Fruit fly (Drosophila melanogaster): ENCODE data around the gene Ddrgk1.
A peak's percentile ranks its signal among the peaks of the same experiment; 100 is the strongest.

Gene Ddrgk1

dm6 chr3R:21187394-21188392 is 27.2 kb upstream of the Ddrgk1 start (continued):
- peak; percentile 58 for TF ChIP-seq CG11504 (tag; optimal IDR thresholded peaks at IDR 0.05)
- TF ChIP-seq ATbp (GFP tag; optimal IDR thresholded peaks at IDR 0.05): peak; percentile 24
- TF ChIP-seq lmd (GFP tag; IDR thresholded peaks at IDR 0.05): peak; percentile 74
- TF ChIP-seq CG3995 (GFP tag; optimal IDR thresholded peaks at IDR 0.05): no peak
- TF ChIP-seq CG4820 (GFP tag; optimal IDR thresholded peaks at IDR 0.05): peak; percentile 13
- no peak for TF ChIP-seq knrl (GFP tag; IDR thresholded peaks at IDR 0.05; ENCODE audit: partially characterized antibody)
- TF ChIP-seq sqz (GFP tag; optimal IDR thresholded peaks at IDR 0.05): peak; percentile 91
- peak; percentile 15; the same call in 1 of the 2 replicates for TF ChIP-seq esg (GFP tag; conservative IDR thresholded peaks at IDR 0.05)
- peak; percentile 45 for TF ChIP-seq sisA (GFP tag; IDR thresholded peaks at IDR 0.05)
- TF ChIP-seq tio (GFP tag; optimal IDR thresholded peaks at IDR 0.05): peak; percentile 61
- TF ChIP-seq NC2α (GFP tag; optimal IDR thresholded peaks at IDR 0.05): no peak
- peak; percentile 47 for TF ChIP-seq maf-S (GFP tag; optimal IDR thresholded peaks at IDR 0.05)
- peak; percentile 12 for TF ChIP-seq sug (tag; optimal IDR thresholded peaks at IDR 0.05)
- peak; percentile 24; the same call in 1 of the 3 replicates for TF ChIP-seq croc (GFP tag; conservative IDR thresholded peaks at IDR 0.05)
- peak; percentile 69; the same call in 1 of the 3 replicates for TF ChIP-seq CG11456 (GFP tag; IDR thresholded peaks at IDR 0.05)
- TF ChIP-seq ase (GFP tag; IDR thresholded peaks at IDR 0.05): 0 out of 3 replicates have a peak, but pooled peaks have one; percentile 14
- TF ChIP-seq YL-1 (GFP tag; optimal IDR thresholded peaks at IDR 0.05): no peak
- TF ChIP-seq CG17361 (GFP tag; IDR thresholded peaks at IDR 0.05): peak; percentile 80

DNA sequence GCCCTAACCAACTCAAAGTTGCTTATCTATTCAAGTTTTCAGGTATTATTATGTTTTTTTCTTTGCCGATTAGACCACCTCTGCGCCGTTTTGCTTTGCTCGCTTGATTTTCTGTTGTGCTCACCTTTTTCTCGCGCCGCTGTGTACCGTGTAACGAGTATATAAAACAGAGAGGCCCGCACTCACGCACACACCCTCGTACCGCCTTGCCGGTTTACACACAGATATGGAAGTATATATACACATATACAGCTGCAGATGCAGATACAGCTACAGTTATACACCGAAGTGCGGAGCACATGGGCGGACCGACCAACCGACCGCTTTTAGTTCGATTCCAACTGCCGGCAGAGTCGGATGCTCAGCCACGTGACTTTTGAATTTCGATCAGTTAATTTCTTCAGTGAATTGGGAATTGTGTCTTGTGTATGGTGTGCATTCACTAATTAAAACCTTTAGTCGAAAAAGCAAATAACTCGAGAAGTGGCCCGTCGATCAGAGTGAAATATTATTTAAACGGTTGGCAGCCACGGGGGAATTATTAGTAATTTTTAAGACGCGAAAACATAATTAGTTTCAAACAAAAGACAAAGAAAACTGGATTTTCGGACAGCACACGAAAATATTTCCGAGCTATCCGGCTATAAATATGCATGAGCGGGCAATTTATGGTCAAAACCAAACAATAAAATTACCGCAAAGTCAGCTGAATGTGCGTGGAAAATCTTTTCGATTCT is 26.2 kb upstream of the Ddrgk1 start:
- TF ChIP-seq nau (GFP tag; optimal IDR thresholded peaks at IDR 0.05): peak; percentile 42
- TF ChIP-seq CG6175 (GFP tag; IDR thresholded peaks at IDR 0.05): no peak
- TF ChIP-seq CG18262 (tag; optimal IDR thresholded peaks at IDR 0.05): no peak
- peak; percentile 12 for TF ChIP-seq trem (tag; optimal IDR thresholded peaks at IDR 0.05)
- TF ChIP-seq danr (GFP tag; IDR thresholded peaks at IDR 0.05): no peak
- TF ChIP-seq CG12942 (GFP tag; optimal IDR thresholded peaks at IDR 0.05): no peak
- no peak for TF ChIP-seq CG16863 (GFP tag; optimal IDR thresholded peaks at IDR 0.05)
- TF ChIP-seq zf30C (GFP tag; optimal IDR thresholded peaks at IDR 0.05): peak; percentile 27
- TF ChIP-seq Mrtf (GFP tag; IDR thresholded peaks at IDR 0.05): no peak
- no peak for TF ChIP-seq cad (GFP tag; optimal IDR thresholded peaks at IDR 0.05)
- no peak for TF ChIP-seq Taf1 (GFP tag; IDR thresholded peaks at IDR 0.05)
- no peak for TF ChIP-seq Fer2 (tag; optimal IDR thresholded peaks at IDR 0.05)
- no peak for TF ChIP-seq Doc2 (GFP tag; IDR thresholded peaks at IDR 0.05)
- TF ChIP-seq Poxn (GFP tag; IDR thresholded peaks at IDR 0.05): no peak
- TF ChIP-seq cwo (GFP tag; optimal IDR thresholded peaks at IDR 0.05): peak; percentile 91
- no peak for TF ChIP-seq toy (GFP tag; IDR thresholded peaks at IDR 0.05)
- TF ChIP-seq Side (GFP tag; optimal IDR thresholded peaks at IDR 0.05): peak; percentile 61
- no peak for TF ChIP-seq CG17328 (GFP tag; IDR thresholded peaks at IDR 0.05)
- TF ChIP-seq run (tag; optimal IDR thresholded peaks at IDR 0.05): peak; percentile 18
- no peak for TF ChIP-seq pho (GFP tag; optimal IDR thresholded peaks at IDR 0.05)
- TF ChIP-seq gem (tag; optimal IDR thresholded peaks at IDR 0.05): no peak
- no peak for TF ChIP-seq Asciz (GFP tag; optimal IDR thresholded peaks at IDR 0.05)
- TF ChIP-seq Optix (GFP tag; IDR thresholded peaks at IDR 0.05): peak; percentile 46; the same call in 1 of the 3 replicates
- TF ChIP-seq CG9932 (GFP tag; IDR thresholded peaks at IDR 0.05): no peak; the same call in none of the 2 replicates
- no peak for TF ChIP-seq CG4820 (GFP tag; optimal IDR thresholded peaks at IDR 0.05)
- TF ChIP-seq unc-4 (GFP tag; IDR thresholded peaks at IDR 0.05; ENCODE audit: partially characterized antibody): peak; percentile 42; the same call in 1 of the 2 replicates
- peak; percentile 47 for TF ChIP-seq Hey (tag; optimal IDR thresholded peaks at IDR 0.05)
- TF ChIP-seq hbn (GFP tag; IDR thresholded peaks at IDR 0.05; ENCODE audit: partially characterized antibody): no peak
- TF ChIP-seq CG10366 (GFP tag; IDR thresholded peaks at IDR 0.05): no peak
- TF ChIP-seq CG18476 (GFP tag; optimal IDR thresholded peaks at IDR 0.05): no peak
